Fruit fly (Drosophila melanogaster) whole organism, embryonic: ENCODE results near the gene Tnks.

ENCODE experiments used
- Bteb2 ChIP-seq: fragments of 200-800 bp; sonication (Bioruptor generic); optimal IDR thresholded peaks from 2 replicates; lab custom pipeline; 2016; ENCODE audit warnings: missing biosample characterization, missing genetic modification characterization
- CG10431 ChIP-seq: fragments of 200-800 bp; sonication (Bioruptor generic); optimal IDR thresholded peaks from 3 replicates; lab custom pipeline; 2018; ENCODE audit warnings: missing biosample characterization, mild to moderate bottlenecking, missing genetic modification characterization
- CG11085 ChIP-seq: fragments of 200-800 bp; sonication (Bioruptor generic); IDR thresholded peaks from 2 replicates; pipeline ENCODE4 v1.3.6; 2022; ENCODE audit warnings: missing biosample characterization, missing genetic modification characterization
- CG11093 ChIP-seq: fragments of 200-800 bp; sonication (Bioruptor generic); IDR thresholded peaks from 3 replicates; pipeline ENCODE4 v1.3.6; 2022; ENCODE audit warnings: missing biosample characterization, missing genetic modification characterization
- CG12299 ChIP-seq: fragments of 200-800 bp; sonication (Bioruptor generic); optimal IDR thresholded peaks from 2 replicates; lab custom pipeline; 2018; ENCODE audit warnings: missing biosample characterization, mild to moderate bottlenecking, missing genetic modification characterization
- CG13287 ChIP-seq: fragments of 200-800 bp; sonication (Bioruptor generic); IDR thresholded peaks from 2 replicates; pipeline ENCODE4 v1.3.6; 2022; ENCODE audit warnings: missing biosample characterization, missing genetic modification characterization; ENCODE audit not compliant: partially characterized antibody
- CG16863 ChIP-seq: fragments of 200-800 bp; sonication (Bioruptor generic); optimal IDR thresholded peaks from 3 replicates; lab custom pipeline; 2016; ENCODE audit warnings: missing biosample characterization, missing genetic modification characterization
- CG17829 ChIP-seq: fragments of 200-800 bp; optimal IDR thresholded peaks from 2 replicates; lab custom pipeline; 2019; ENCODE audit warnings: missing biosample characterization, mild to moderate bottlenecking, missing genetic modification characterization, moderate library complexity
- CG2120 ChIP-seq: fragments of 200-800 bp; sonication (Bioruptor generic); optimal IDR thresholded peaks from 3 replicates; lab custom pipeline; 2016; ENCODE audit warnings: missing biosample characterization, missing genetic modification characterization
- CG31224 ChIP-seq: fragments of 200-800 bp; sonication (Bioruptor generic); IDR thresholded peaks from 2 replicates; pipeline ENCODE4 v1.3.6; 2022; ENCODE audit warnings: missing biosample characterization, missing genetic modification characterization
- CG34376 ChIP-seq: fragments of 200-800 bp; sonication (Bioruptor generic); optimal IDR thresholded peaks from 2 replicates; lab custom pipeline; 2018; ENCODE audit warnings: missing biosample characterization, mild to moderate bottlenecking, missing genetic modification characterization
- CG4404 ChIP-seq: fragments of 200-800 bp; sonication (Bioruptor generic); IDR thresholded peaks from 2 replicates; pipeline ENCODE4 v1.3.6; 2022; ENCODE audit warnings: missing biosample characterization, missing genetic modification characterization
- CG4730 ChIP-seq: fragments of 200-800 bp; sonication (Bioruptor generic); IDR thresholded peaks from 2 replicates; pipeline ENCODE4 v1.3.6; 2022; ENCODE audit warnings: missing biosample characterization, missing genetic modification characterization
- CG6175 ChIP-seq: fragments of 200-800 bp; sonication (Bioruptor generic); IDR thresholded peaks from 3 replicates; pipeline ENCODE4 v1.3.6; 2022; ENCODE audit warnings: missing biosample characterization, missing genetic modification characterization
- CG7839 ChIP-seq: fragments of 200-800 bp; sonication (Bioruptor generic); optimal IDR thresholded peaks from 3 replicates; lab custom pipeline; 2018; ENCODE audit warnings: missing biosample characterization, mild to moderate bottlenecking, missing genetic modification characterization, moderate library complexity
- CG7963 ChIP-seq: fragments of 200-800 bp; sonication (Bioruptor generic); IDR thresholded peaks from 3 replicates; pipeline ENCODE4 v1.3.6; 2022; ENCODE audit warnings: missing biosample characterization, missing genetic modification characterization; ENCODE audit not compliant: partially characterized antibody
- CG8089 ChIP-seq: fragments of 200-800 bp; sonication (Bioruptor generic); optimal IDR thresholded peaks from 3 replicates; lab custom pipeline; 2016; ENCODE audit warnings: missing biosample characterization, missing genetic modification characterization
- CG9797 ChIP-seq: fragments of 200-800 bp; sonication (Bioruptor generic); optimal IDR thresholded peaks from 3 replicates; lab custom pipeline; 2018; ENCODE audit warnings: missing biosample characterization, mild to moderate bottlenecking, missing genetic modification characterization
- CG9932 ChIP-seq: fragments of 200-800 bp; sonication (Bioruptor generic); IDR thresholded peaks from 2 replicates; pipeline ENCODE4 v1.3.6; 2022; ENCODE audit warnings: missing biosample characterization, missing genetic modification characterization
- CkIIα-i1 ChIP-seq: fragments of 200-800 bp; sonication (Bioruptor generic); IDR thresholded peaks from 2 replicates; pipeline ENCODE4 v1.3.6; 2022; ENCODE audit warnings: missing biosample characterization, missing genetic modification characterization
- Deaf1 ChIP-seq: fragments of 200-800 bp; optimal IDR thresholded peaks from 3 replicates; lab custom pipeline; 2019; ENCODE audit warnings: missing biosample characterization, mild to moderate bottlenecking, missing genetic modification characterization, moderate library complexity
- HLHmδ ChIP-seq: fragments of 200-800 bp; sonication (Bioruptor generic); optimal IDR thresholded peaks from 2 replicates; lab custom pipeline; 2018; ENCODE audit warnings: missing biosample characterization, mild to moderate bottlenecking, missing genetic modification characterization, moderate library complexity
- Hr39 ChIP-seq: fragments of >200 bp; optimal IDR thresholded peaks from 2 replicates; lab custom pipeline; 2017
- Hr51 ChIP-seq, 2 experiments: fragments of 200-800 bp; sonication (Bioruptor generic); optimal IDR thresholded peaks; 2 replicates in 1 of 2; 3 replicates in 1 of 2; lab custom pipeline; 2016 to 2018; ENCODE audit warnings: missing biosample characterization in 2 of 2, missing genetic modification characterization in 2 of 2, mild to moderate bottlenecking in 1 of 2, moderate library complexity in 1 of 2
- Hsf ChIP-seq: fragments of 200-800 bp; sonication (Bioruptor generic); optimal IDR thresholded peaks from 3 replicates; lab custom pipeline; 2016; ENCODE audit warnings: missing biosample characterization, missing genetic modification characterization
- Jarid2 ChIP-seq: fragments of 200-800 bp; sonication (Bioruptor generic); optimal IDR thresholded peaks from 3 replicates; lab custom pipeline; 2017; ENCODE audit warnings: mild to moderate bottlenecking, missing biosample characterization, missing genetic modification reagents, missing genetic modification characterization
- Med ChIP-seq: fragments of 200-800 bp; sonication (Bioruptor generic); peaks from one replicate; lab custom pipeline; 2016; ENCODE audit warnings: missing biosample characterization, missing genetic modification characterization, mild to moderate bottlenecking, inconsistent platforms, moderate library complexity
- Meics ChIP-seq: fragments of 200-800 bp; sonication (Bioruptor generic); optimal IDR thresholded peaks from 2 replicates; lab custom pipeline; 2017; ENCODE audit warnings: missing biosample characterization, mild to moderate bottlenecking, missing genetic modification characterization
- Nf-YC ChIP-seq: fragments of 200-800 bp; optimal IDR thresholded peaks from 3 replicates; lab custom pipeline; 2019; ENCODE audit warnings: missing biosample characterization, mild to moderate bottlenecking, missing genetic modification characterization, moderate library complexity
- Oaz ChIP-seq: fragments of 200-800 bp; sonication (Bioruptor generic); IDR thresholded peaks from 2 replicates; pipeline ENCODE4 v1.3.6; 2022; ENCODE audit warnings: missing biosample characterization, missing genetic modification characterization
- PHDP ChIP-seq: fragments of 200-800 bp; sonication (Bioruptor generic); optimal IDR thresholded peaks from 3 replicates; lab custom pipeline; 2018; ENCODE audit warnings: missing biosample characterization, mild to moderate bottlenecking, missing genetic modification characterization, moderate library complexity
- Six4 ChIP-seq: fragments of 200-800 bp; sonication (Bioruptor generic); optimal IDR thresholded peaks from 2 replicates; lab custom pipeline; 2016; ENCODE audit warnings: missing biosample characterization, missing genetic modification characterization
- Sry-β ChIP-seq: fragments of 200-800 bp; sonication (Bioruptor generic); optimal IDR thresholded peaks from 2 replicates; lab custom pipeline; 2018; ENCODE audit warnings: missing biosample characterization, mild to moderate bottlenecking, missing genetic modification characterization, moderate library complexity
- Taf1 ChIP-seq: fragments of 200-800 bp; sonication (Bioruptor generic); IDR thresholded peaks from 2 replicates; pipeline ENCODE4 v1.3.6; 2022; ENCODE audit warnings: missing biosample characterization, missing genetic modification characterization
- amos ChIP-seq: fragments of 200-800 bp; sonication (Bioruptor generic); IDR thresholded peaks from 2 replicates; pipeline ENCODE4 v1.3.6; 2022; ENCODE audit warnings: missing biosample characterization, missing genetic modification characterization; ENCODE audit not compliant: partially characterized antibody
- az2 ChIP-seq: fragments of 200-800 bp; sonication (Bioruptor generic); optimal IDR thresholded peaks from 3 replicates; lab custom pipeline; 2016; ENCODE audit warnings: missing biosample characterization, missing genetic modification characterization
- bbx ChIP-seq: fragments of 200-800 bp; sonication (Bioruptor generic); IDR thresholded peaks from 2 replicates; pipeline ENCODE4 v1.3.6; 2022; ENCODE audit warnings: missing biosample characterization, missing genetic modification characterization; ENCODE audit not compliant: partially characterized antibody
- bowl ChIP-seq: fragments of 200-800 bp; sonication (Bioruptor generic); IDR thresholded peaks from 2 replicates; pipeline ENCODE4 v1.3.6; 2022; ENCODE audit warnings: missing biosample characterization, missing genetic modification characterization
- br ChIP-seq: fragments of >200 bp; optimal IDR thresholded peaks from 2 replicates; lab custom pipeline; 2017
- gcm2 ChIP-seq: fragments of 200-800 bp; sonication (Bioruptor generic); optimal IDR thresholded peaks from 2 replicates; lab custom pipeline; 2016; ENCODE audit warnings: missing biosample characterization, missing genetic modification characterization
- gem ChIP-seq: fragments of 200-800 bp; sonication (Bioruptor generic); optimal IDR thresholded peaks from 2 replicates; lab custom pipeline; 2019; ENCODE audit warnings: missing biosample characterization, mild to moderate bottlenecking, missing genetic modification characterization, moderate library complexity
- gsb ChIP-seq: fragments of 200-800 bp; sonication (Bioruptor generic); IDR thresholded peaks from 2 replicates; pipeline ENCODE4 v1.3.6; 2022; ENCODE audit warnings: missing biosample characterization, missing genetic modification characterization
- gt ChIP-seq: fragments of 200-800 bp; sonication (Bioruptor generic); IDR thresholded peaks from 2 replicates; pipeline ENCODE4 v1.3.6; 2022; ENCODE audit warnings: missing biosample characterization, missing genetic modification characterization
- jigr1 ChIP-seq: fragments of 200-800 bp; sonication (Bioruptor generic); IDR thresholded peaks from 3 replicates; pipeline ENCODE4 v1.3.6; 2022; ENCODE audit warnings: missing biosample characterization, missing genetic modification characterization
- pb ChIP-seq: fragments of 200-800 bp; sonication (Bioruptor generic); optimal IDR thresholded peaks from 3 replicates; lab custom pipeline; 2016; ENCODE audit warnings: missing biosample characterization, missing genetic modification characterization
- pita ChIP-seq: fragments of 200-800 bp; sonication (Bioruptor generic); optimal IDR thresholded peaks from 2 replicates; lab custom pipeline; 2017; ENCODE audit warnings: missing biosample characterization, mild to moderate bottlenecking, missing genetic modification characterization
- pros ChIP-seq: fragments of 200-800 bp; sonication (Bioruptor generic); optimal IDR thresholded peaks from 3 replicates; lab custom pipeline; 2019; ENCODE audit warnings: missing biosample characterization, mild to moderate bottlenecking, missing genetic modification characterization, moderate library complexity
- rib ChIP-seq: fragments of 200-800 bp; sonication (Bioruptor generic); IDR thresholded peaks from 2 replicates; pipeline ENCODE4 v1.3.6; 2022; ENCODE audit warnings: missing biosample characterization, missing genetic modification characterization
- slbo ChIP-seq: fragments of 200-800 bp; sonication (Bioruptor generic); IDR thresholded peaks from 2 replicates; pipeline ENCODE4 v1.3.6; 2022; ENCODE audit warnings: missing biosample characterization, missing genetic modification characterization
- sna ChIP-seq: fragments of 200-800 bp; sonication (Bioruptor generic); IDR thresholded peaks from 2 replicates; pipeline ENCODE4 v1.3.6; 2022; ENCODE audit warnings: missing biosample characterization, missing genetic modification characterization; ENCODE audit not compliant: partially characterized antibody
- tll ChIP-seq, 2 experiments: fragments of 200-800 bp in 1 of 2; fragments of >200 bp in 1 of 2; sonication (Bioruptor generic) in 1 of 2; optimal IDR thresholded peaks; 2 replicates each; lab custom pipeline; 2017 to 2019; ENCODE audit warnings: missing biosample characterization in 2 of 2, missing genetic modification characterization in 2 of 2, mild to moderate bottlenecking in 1 of 2, moderate library complexity in 1 of 2
- wdn ChIP-seq: fragments of 200-800 bp; sonication (Bioruptor generic); IDR thresholded peaks from 2 replicates; pipeline ENCODE4 v1.3.6; 2022; ENCODE audit warnings: missing biosample characterization, missing genetic modification characterization

The Tnks gene

dm6 chr3R:25640463-25640862 lies 20.6 kb downstream of the Tnks start (continued):
- TF ChIP-seq CG4730 (GFP tag; lab: Robert Waterston, UW) (no peak), CG11085 (GFP tag; lab: Robert Waterston, UW) (no peak), Sry-β (no peak), amos (GFP tag; lab: Robert Waterston, UW) (no peak), CG8089 (GFP tag; lab: Kevin White, UChicago) (peak; percentile 29), bowl (no peak), CG17829 (peak; percentile 77), slbo (peak; percentile 53), CG31224 (GFP tag; lab: Robert Waterston, UW) (no peak), Jarid2 (GFP tag; lab: Kevin White, UChicago) (no peak), CG13287 (GFP tag; lab: Robert Waterston, UW) (no peak), Nf-YC (no peak), CG9932 (peak; percentile 10; the same call in 1 of the 2 replicates), CG12299 (tag; lab: Kevin White, UChicago) (no peak), Med (GFP tag; lab: Kevin White, UChicago) (peak; percentile 84), CG16863 (GFP tag; lab: Kevin White, UChicago) (no peak), Oaz (GFP tag; lab: Robert Waterston, UW) (no peak), bbx (GFP tag; lab: Robert Waterston, UW) (no peak), Meics (GFP tag; lab: Kevin White, UChicago) (peak; percentile 36), Hsf (GFP tag; lab: Kevin White, UChicago) (peak; percentile 18), pita (GFP tag; lab: Kevin White, UChicago) (no peak), Taf1 (GFP tag; lab: Robert Waterston, UW) (0 out of 2 replicates have a peak, but pooled peaks have one; percentile 15), Hr51 (GFP tag; optimal IDR thresholded peaks at IDR 0.05; lab: Kevin White, UChicago) (peak in 1 of 2 experiments; percentile 58), br (lab: Kevin White, UChicago) (no peak), Six4 (GFP tag; lab: Kevin White, UChicago) (peak; percentile 48), gsb (no peak), CG10431 (no peak), Hr39 (lab: Kevin White, UChicago) (no peak), pros (GFP tag; lab: Kevin White, UChicago) (no peak), CG2120 (GFP tag; lab: Kevin White, UChicago) (peak; percentile 9), tll (GFP tag; optimal IDR thresholded peaks at IDR 0.05; lab: Kevin White, UChicago) (peak in 1 of 2 experiments; percentile 4), PHDP (tag; lab: Kevin White, UChicago) (peak; percentile 35), CG6175 (GFP tag; lab: Robert Waterston, UW) (no peak), CG7839 (tag; lab: Kevin White, UChicago) (peak; percentile 70), CG11093 (GFP tag; lab: Robert Waterston, UW) (peak; percentile 43; the same call in 1 of the 3 replicates), gem (tag; lab: Kevin White, UChicago) (peak; percentile 79), HLHmδ (GFP tag; lab: Kevin White, UChicago) (no peak), gt (GFP tag; lab: Robert Waterston, UW) (0 out of 2 replicates have a peak, but pooled peaks have one; percentile 30), CG7963 (no peak), CkIIα-i1 (GFP tag; lab: Robert Waterston, UW) (no peak), sna (GFP tag; lab: Robert Waterston, UW) (no peak), rib (no peak), CG4404 (GFP tag; lab: Robert Waterston, UW) (peak; percentile 75), pb (GFP tag; lab: Kevin White, UChicago) (no peak), gcm2 (no peak), az2 (peak; percentile 55), CG9797 (GFP tag; lab: Kevin White, UChicago) (no peak), Deaf1 (no peak), wdn (no peak), Bteb2 (no peak), jigr1 (GFP tag; lab: Robert Waterston, UW) (0 out of 3 replicates have a peak, but pooled peaks have one; percentile 61), CG34376 (GFP tag; lab: Kevin White, UChicago) (no peak)
